Fruit fly (Drosophila melanogaster) whole organism, wandering third instar larva: ENCODE measurements around the gene Polr3I.

ENCODE experiments used
- GATAd ChIP-seq: sonication (Bioruptor generic); optimal IDR thresholded peaks from 2 replicates; lab custom pipeline; 2016; ENCODE audit warnings: missing biosample characterization, missing genetic modification characterization
- HLH106 ChIP-seq: fragments of 200-800 bp; optimal IDR thresholded peaks from 3 replicates; lab custom pipeline; 2019; ENCODE audit warnings: missing biosample characterization, mild to moderate bottlenecking, missing genetic modification characterization, moderate library complexity
- Hr78 ChIP-seq: fragments of >200 bp; optimal IDR thresholded peaks from 2 replicates; lab custom pipeline; 2017; ENCODE audit warnings: missing biosample characterization, missing genetic modification characterization
- N ChIP-seq: fragments of >200 bp; optimal IDR thresholded peaks from 2 replicates; lab custom pipeline; 2018; ENCODE audit warnings: missing biosample characterization, missing external identifiers, missing genetic modification characterization
- br ChIP-seq: fragments of 200-800 bp; sonication (Bioruptor generic); optimal IDR thresholded peaks from 2 replicates; lab custom pipeline; 2016; ENCODE audit warnings: missing biosample characterization, missing genetic modification characterization
- brk ChIP-seq: fragments of 200-800 bp; sonication (Bioruptor generic); optimal IDR thresholded peaks from 2 replicates; lab custom pipeline; 2016; ENCODE audit warnings: missing biosample characterization, mild to moderate bottlenecking, missing genetic modification characterization
- dl ChIP-seq, 2 experiments: fragments of 175-275, 200-275 bp in 1 of 2; fragments of 200-275 bp in 1 of 2; sonication (Bioruptor generic); optimal IDR thresholded peaks; lab custom pipeline; 2018; ENCODE audit warnings: mild to moderate bottlenecking in 2 of 2, missing biosample characterization in 2 of 2, missing genetic modification characterization in 2 of 2, moderate library complexity in 2 of 2; ENCODE audit not compliant: partially characterized antibody in 2 of 2, insufficient read depth in 1 of 2
- ey ChIP-seq: fragments of 200-800 bp; sonication (Bioruptor generic); optimal IDR thresholded peaks from 2 replicates; lab custom pipeline; 2016; ENCODE audit warnings: missing biosample characterization, missing genetic modification characterization
- sv ChIP-seq: fragments of 200-800 bp; sonication (Bioruptor generic); optimal IDR thresholded peaks from 3 replicates; lab custom pipeline; 2016; ENCODE audit warnings: missing biosample characterization, missing genetic modification characterization
- tai ChIP-seq: sonication (Bioruptor generic); optimal IDR thresholded peaks from 2 replicates; lab custom pipeline; 2016; ENCODE audit warnings: missing biosample characterization, missing genetic modification characterization
- woc ChIP-seq: sonication (Bioruptor generic); optimal IDR thresholded peaks from 2 replicates; lab custom pipeline; 2016; ENCODE audit warnings: missing biosample characterization, mild to moderate bottlenecking, missing genetic modification characterization

The Polr3I gene

dm6 chrX:16932820-16933386 is 48.5 kb downstream of the Polr3I start:
- no peak for TF ChIP-seq ey (GFP tag; lab: Kevin White, UChicago)
- no peak for TF ChIP-seq brk (GFP tag; lab: Kevin White, UChicago)
- TF ChIP-seq woc (GFP tag; lab: Kevin White, UChicago), result no peak
- no peak for TF ChIP-seq N (GFP tag; lab: Kevin White, UChicago)
- no peak for TF ChIP-seq dl (GFP tag; optimal IDR thresholded peaks at IDR 0.05; lab: Kevin White, UChicago; ENCODE audit: insufficient read depth in 1 of 2, partially characterized antibody in 2 of 2)
- no peak for TF ChIP-seq sv
- no peak for TF ChIP-seq HLH106 (tag; lab: Kevin White, UChicago)
- TF ChIP-seq GATAd, result no peak
- TF ChIP-seq br (GFP tag; lab: Kevin White, UChicago), result no peak
- no peak for TF ChIP-seq Hr78 (GFP tag; lab: Kevin White, UChicago)
- TF ChIP-seq, all 38 proteins: peak for 0

- TF ChIP-seq N (GFP tag; lab: Kevin White, UChicago) (no peak), tai (GFP tag; lab: Kevin White, UChicago) (no peak)
Observed at dm6 chrX:16934430-16934829, 50.0 kb downstream of the Polr3I start.
